Fruit fly (Drosophila melanogaster): Measurements from ENCODE around the gene CG32066.

Gene CG32066

DNA sequence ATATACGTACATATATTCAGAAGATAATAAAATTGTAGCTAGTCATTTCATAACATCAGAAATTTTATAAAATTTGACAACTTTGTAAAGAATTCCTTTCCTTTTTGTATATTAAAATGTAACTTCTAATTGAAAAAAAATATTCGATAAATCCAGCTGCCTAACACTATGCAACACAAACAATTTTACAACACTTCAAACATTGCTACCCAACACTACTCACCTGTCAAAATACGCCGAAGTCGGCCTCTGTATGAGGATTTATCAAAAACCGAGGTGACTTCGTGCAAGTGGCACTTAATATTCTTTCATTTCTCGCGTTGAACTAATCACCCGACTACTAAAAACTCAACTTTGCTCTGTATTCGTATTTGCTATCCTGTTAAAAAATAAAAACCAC, 25.8 kb upstream of the CG32066 start:
- TF ChIP-seq insv (optimal IDR thresholded peaks at IDR 0.05) (no peak), Sin3A (optimal IDR thresholded peaks at IDR 0.05) (no peak), psq (optimal IDR thresholded peaks at IDR 0.05) (no peak), ttk (optimal IDR thresholded peaks at IDR 0.05) (no peak), Myc (optimal IDR thresholded peaks at IDR 0.05) (no peak), h (optimal IDR thresholded peaks at IDR 0.05) (no peak)

dm6 chr3L:10684492-10684891, 23.7 kb upstream of the CG32066 start:
- TF ChIP-seq psq (optimal IDR thresholded peaks at IDR 0.05) (no peak), insv (optimal IDR thresholded peaks at IDR 0.05) (no peak), ttk (optimal IDR thresholded peaks at IDR 0.05) (no peak), h (optimal IDR thresholded peaks at IDR 0.05) (no peak), Myc (optimal IDR thresholded peaks at IDR 0.05) (no peak), Sin3A (optimal IDR thresholded peaks at IDR 0.05) (no peak)

DNA sequence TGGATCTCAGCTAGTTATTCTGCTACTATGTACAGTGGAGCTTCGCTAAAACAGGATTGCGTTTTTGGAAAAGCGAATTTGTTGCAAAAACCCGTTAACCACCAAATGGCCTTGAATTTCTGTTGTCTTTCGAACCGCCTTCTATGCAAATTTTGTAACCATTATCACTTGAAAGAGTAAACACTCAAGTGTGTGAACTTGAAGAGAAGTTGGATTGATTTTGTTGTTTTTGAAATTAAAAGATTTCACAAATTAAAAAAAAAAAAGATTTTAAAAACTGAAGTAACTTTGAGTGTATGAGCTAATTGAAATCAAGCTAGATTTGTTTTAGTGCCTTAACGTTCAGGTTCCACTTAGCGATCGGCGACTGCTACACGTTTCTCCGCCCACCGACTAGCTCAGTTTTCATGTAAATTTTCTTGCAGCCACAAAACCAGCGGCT, 23.1 kb upstream of the CG32066 start:
- TF ChIP-seq h (optimal IDR thresholded peaks at IDR 0.05) (no peak), ttk (optimal IDR thresholded peaks at IDR 0.05) (no peak), insv (optimal IDR thresholded peaks at IDR 0.05) (no peak), psq (optimal IDR thresholded peaks at IDR 0.05) (no peak), Sin3A (optimal IDR thresholded peaks at IDR 0.05) (no peak), Myc (optimal IDR thresholded peaks at IDR 0.05) (no peak)

DNA sequence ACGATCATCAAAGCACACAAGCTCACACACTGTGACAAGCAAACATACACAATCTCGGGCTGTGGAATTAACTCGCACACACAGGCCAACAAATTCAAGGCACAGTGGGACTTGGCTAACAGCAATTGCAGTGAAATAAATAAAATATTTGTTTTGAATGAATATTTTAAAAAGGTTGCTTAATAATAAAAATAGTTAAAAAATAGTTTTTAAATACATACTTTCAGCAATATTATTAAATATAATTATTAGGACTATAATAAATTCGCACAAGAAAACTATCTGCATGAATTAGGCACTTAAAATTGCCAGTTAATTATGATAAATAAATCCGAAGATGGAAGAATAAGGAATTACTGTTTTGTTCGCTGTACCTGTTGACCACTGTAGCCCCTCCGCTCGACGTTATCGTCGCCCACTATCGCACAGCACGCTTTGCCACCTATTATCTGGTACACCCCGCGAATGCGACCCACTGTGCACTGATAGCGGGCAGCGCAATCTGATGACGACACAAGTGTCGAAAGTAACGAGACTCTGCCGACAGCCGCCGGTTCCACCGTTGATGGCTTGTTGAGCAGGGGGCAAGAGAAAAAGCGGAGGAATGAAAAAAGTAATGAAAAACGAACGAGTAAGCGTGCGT, 22.0 kb upstream of the CG32066 start:
- TF ChIP-seq Sin3A (optimal IDR thresholded peaks at IDR 0.05) (no peak), h (optimal IDR thresholded peaks at IDR 0.05) (no peak), Myc (optimal IDR thresholded peaks at IDR 0.05) (no peak), insv (optimal IDR thresholded peaks at IDR 0.05) (no peak), ttk (optimal IDR thresholded peaks at IDR 0.05) (no peak)

- no peak for TF ChIP-seq psq (optimal IDR thresholded peaks at IDR 0.05)
- TF ChIP-seq h (optimal IDR thresholded peaks at IDR 0.05), result no peak
- TF ChIP-seq ttk (optimal IDR thresholded peaks at IDR 0.05), result no peak
- TF ChIP-seq insv (optimal IDR thresholded peaks at IDR 0.05), result no peak
- no peak for TF ChIP-seq Sin3A (optimal IDR thresholded peaks at IDR 0.05)
- no peak for TF ChIP-seq Myc (optimal IDR thresholded peaks at IDR 0.05)
Measured at dm6 chr3L:10681814-10682213, 21.0 kb upstream of the CG32066 start.

DNA sequence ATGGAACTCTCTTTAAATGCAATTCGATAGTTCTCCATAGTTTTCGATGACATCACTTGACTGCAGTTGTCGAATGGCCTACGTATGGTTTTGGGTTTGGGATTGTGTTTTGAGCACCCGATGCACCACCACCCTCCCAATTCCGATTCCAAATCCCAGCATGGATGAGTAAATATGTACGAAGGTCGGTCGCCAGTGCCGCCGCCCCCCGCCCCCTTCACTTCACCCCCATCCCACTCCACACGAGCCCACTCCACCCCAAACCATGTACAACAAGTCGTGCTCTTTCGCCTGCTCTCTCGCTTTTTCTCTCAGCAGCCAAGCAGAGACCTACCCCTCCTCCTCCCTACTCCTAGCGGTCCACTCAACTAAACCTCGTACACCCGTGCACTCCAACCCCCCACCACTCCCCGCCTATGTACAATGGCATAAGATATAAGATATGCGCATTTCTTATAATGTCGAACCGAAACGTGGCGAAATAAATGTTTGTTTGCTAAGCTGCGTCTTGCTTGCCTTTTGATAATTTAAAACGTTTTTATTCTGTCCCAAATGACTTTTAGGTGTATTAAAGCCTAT, 20.0 kb upstream of the CG32066 start:
- no peak for TF ChIP-seq Sin3A (optimal IDR thresholded peaks at IDR 0.05)
- TF ChIP-seq h (optimal IDR thresholded peaks at IDR 0.05), result no peak
- TF ChIP-seq psq (optimal IDR thresholded peaks at IDR 0.05), result no peak
- TF ChIP-seq Myc (optimal IDR thresholded peaks at IDR 0.05), result no peak
- TF ChIP-seq ttk (optimal IDR thresholded peaks at IDR 0.05), result no peak
- TF ChIP-seq insv (optimal IDR thresholded peaks at IDR 0.05), result no peak

dm6 chr3L:10680177-10680576, 19.4 kb upstream of the CG32066 start:
- TF ChIP-seq Myc (optimal IDR thresholded peaks at IDR 0.05), result no peak
- TF ChIP-seq insv (optimal IDR thresholded peaks at IDR 0.05), result no peak
- TF ChIP-seq psq (optimal IDR thresholded peaks at IDR 0.05), result no peak
- no peak for TF ChIP-seq ttk (optimal IDR thresholded peaks at IDR 0.05)
- TF ChIP-seq h (optimal IDR thresholded peaks at IDR 0.05), result no peak
- no peak for TF ChIP-seq Sin3A (optimal IDR thresholded peaks at IDR 0.05)

- TF ChIP-seq insv (optimal IDR thresholded peaks at IDR 0.05) (no peak), Myc (optimal IDR thresholded peaks at IDR 0.05) (no peak), Sin3A (optimal IDR thresholded peaks at IDR 0.05) (no peak), ttk (optimal IDR thresholded peaks at IDR 0.05) (no peak), psq (optimal IDR thresholded peaks at IDR 0.05) (no peak), h (optimal IDR thresholded peaks at IDR 0.05) (no peak)
Measured at dm6 chr3L:10679711-10680154, 18.9 kb upstream of the CG32066 start.

DNA sequence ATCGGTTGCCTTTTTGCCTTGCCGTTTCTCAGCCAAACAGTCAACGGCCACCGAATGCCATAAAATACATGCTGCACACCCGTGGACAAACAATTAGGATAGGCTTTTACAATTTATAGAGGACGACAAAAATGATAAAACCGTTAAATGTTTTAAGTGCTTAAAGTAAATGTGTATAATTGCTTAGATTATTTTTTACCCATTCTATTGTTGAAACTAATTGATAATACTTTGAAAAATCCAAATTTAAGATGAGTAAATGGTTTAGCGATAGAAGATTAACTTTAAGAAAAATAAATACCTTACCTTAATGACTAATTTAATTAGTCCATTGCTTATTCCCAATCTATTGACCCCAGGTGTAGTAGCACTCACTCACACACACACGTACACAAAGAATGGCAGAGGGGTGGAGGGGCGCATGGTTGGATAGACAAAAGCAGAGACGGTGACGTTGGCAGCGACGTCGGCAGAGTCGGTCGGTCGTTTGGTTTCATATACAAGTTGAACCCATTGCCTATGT, 17.8 kb upstream of the CG32066 start:
- no peak for TF ChIP-seq h (optimal IDR thresholded peaks at IDR 0.05)
- no peak for TF ChIP-seq psq (optimal IDR thresholded peaks at IDR 0.05)
- no peak for TF ChIP-seq ttk (optimal IDR thresholded peaks at IDR 0.05)
- no peak for TF ChIP-seq insv (optimal IDR thresholded peaks at IDR 0.05)
- TF ChIP-seq Myc (optimal IDR thresholded peaks at IDR 0.05), result no peak
- no peak for TF ChIP-seq Sin3A (optimal IDR thresholded peaks at IDR 0.05)

DNA sequence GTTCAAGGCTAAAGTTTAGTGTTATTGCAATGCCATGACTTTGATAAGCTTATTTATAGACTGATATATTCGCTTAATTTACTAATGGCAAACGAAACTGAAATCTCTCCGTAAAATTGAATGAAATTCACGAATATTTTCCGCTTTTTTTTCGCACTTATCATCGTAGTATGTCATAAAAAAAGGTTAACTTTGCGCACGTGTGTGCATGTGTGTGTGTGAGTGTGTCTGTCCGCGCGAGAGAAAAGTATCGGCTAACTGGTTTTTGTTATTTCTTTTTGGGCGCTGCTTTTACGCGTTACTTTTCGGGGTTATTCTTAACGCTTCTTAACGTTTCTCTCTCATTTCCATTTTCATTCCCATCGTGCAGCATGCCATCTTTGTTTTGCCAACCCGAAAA, 17.0 kb upstream of the CG32066 start:
- TF ChIP-seq Myc (optimal IDR thresholded peaks at IDR 0.05), result no peak
- no peak for TF ChIP-seq insv (optimal IDR thresholded peaks at IDR 0.05)
- no peak for TF ChIP-seq h (optimal IDR thresholded peaks at IDR 0.05)
- TF ChIP-seq psq (optimal IDR thresholded peaks at IDR 0.05), result no peak
- TF ChIP-seq Sin3A (optimal IDR thresholded peaks at IDR 0.05), result no peak
- TF ChIP-seq ttk (optimal IDR thresholded peaks at IDR 0.05), result no peak

- TF ChIP-seq psq (optimal IDR thresholded peaks at IDR 0.05) (no peak), Sin3A (optimal IDR thresholded peaks at IDR 0.05) (no peak), h (optimal IDR thresholded peaks at IDR 0.05) (no peak), Myc (optimal IDR thresholded peaks at IDR 0.05) (no peak), ttk (optimal IDR thresholded peaks at IDR 0.05) (no peak), insv (optimal IDR thresholded peaks at IDR 0.05) (no peak)
Measured at dm6 chr3L:10675635-10676393, 15.0 kb upstream of the CG32066 start.

DNA sequence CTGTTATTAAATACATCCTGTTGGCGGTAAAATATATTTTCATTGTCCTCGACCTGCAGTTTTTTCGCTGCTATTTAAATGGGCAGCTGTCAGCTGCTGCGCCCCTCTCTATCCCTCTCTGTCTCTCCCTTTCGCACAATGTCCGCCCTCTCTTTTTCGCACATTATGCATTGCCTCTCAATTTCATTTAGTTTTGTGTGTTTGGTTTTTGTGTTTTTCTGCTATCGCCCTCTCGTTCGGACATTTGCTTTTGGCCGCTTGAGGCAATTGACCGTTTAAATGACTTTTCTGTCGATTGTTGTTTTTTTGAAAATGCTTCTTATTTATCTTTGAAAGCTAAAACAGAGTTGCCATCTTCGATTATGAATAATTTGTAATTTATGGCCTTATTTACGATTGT, 14.1 kb upstream of the CG32066 start:
- no peak for TF ChIP-seq insv (optimal IDR thresholded peaks at IDR 0.05)
- no peak for TF ChIP-seq Myc (optimal IDR thresholded peaks at IDR 0.05)
- TF ChIP-seq ttk (optimal IDR thresholded peaks at IDR 0.05), result no peak
